Fruit fly (Drosophila melanogaster): Measurements from ENCODE around the gene Orp8.

DNA sequence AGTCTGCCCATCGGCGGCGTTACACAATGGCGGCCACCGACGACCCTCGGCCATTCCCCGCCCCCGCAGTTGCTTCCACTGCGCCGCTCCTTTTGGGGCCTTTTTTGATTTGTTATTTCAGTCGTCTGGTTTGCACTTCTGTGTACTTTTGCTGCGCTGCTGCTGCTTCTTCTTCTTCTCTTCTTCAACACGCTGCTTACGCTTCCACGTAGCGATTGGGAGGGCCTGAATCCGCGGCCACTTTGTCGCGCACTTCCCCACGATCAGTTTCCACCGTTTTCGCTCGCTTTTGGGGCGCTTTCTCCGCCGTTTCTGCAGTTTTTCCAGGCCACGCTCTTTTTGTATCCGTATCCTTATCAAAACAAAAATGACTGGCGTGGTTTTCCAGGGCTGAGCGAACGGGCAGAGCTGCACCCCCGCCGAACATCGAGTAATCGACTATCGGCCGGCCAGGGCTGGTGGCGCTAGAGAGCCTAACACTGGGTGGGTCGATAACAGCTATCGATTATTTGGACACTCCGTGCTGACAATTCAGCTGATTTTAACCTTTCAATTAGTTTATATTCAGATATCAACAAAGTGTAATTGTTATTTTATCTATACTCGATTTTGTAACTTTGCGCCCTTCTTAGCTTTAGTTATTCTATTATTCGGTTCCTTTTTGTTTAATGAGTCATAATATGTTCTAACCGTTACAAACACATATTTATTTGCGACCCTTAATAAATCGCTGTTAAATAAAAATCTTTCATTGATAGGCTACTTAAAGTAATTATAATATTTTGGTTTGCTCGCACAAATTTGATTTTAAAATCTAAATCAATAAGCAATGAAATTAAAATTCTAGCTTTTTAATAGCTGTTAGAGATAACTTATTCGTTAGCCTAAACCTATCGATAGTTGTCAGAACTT lies 18.7 kb downstream of the Orp8 start, which contains the start of the genes CG4360 and Sirt2:
- TF ChIP-seq lola (GFP tag; optimal IDR thresholded peaks at IDR 0.05) (no peak), CG32264 (GFP tag; optimal IDR thresholded peaks at IDR 0.05) (no peak), Myc (optimal IDR thresholded peaks at IDR 0.05) (peak; percentile 87), Hnf4 (GFP tag; optimal IDR thresholded peaks at IDR 0.05) (no peak), Sp1 (GFP tag; optimal IDR thresholded peaks at IDR 0.05) (peak; percentile 25), usp (GFP tag; optimal IDR thresholded peaks at IDR 0.05) (no peak), OdsH (GFP tag; optimal IDR thresholded peaks at IDR 0.05) (peak; percentile 36), Vsx2 (GFP tag; optimal IDR thresholded peaks at IDR 0.05; ENCODE audit: partially characterized antibody) (no peak), psq (GFP tag; optimal IDR thresholded peaks at IDR 0.05) (peak; percentile 12), sage (GFP tag; optimal IDR thresholded peaks at IDR 0.05) (no peak), rgr (GFP tag; optimal IDR thresholded peaks at IDR 0.05) (peak; percentile 50), ey (GFP tag; optimal IDR thresholded peaks at IDR 0.05) (peak; percentile 21), tai (GFP tag; optimal IDR thresholded peaks at IDR 0.05) (no peak)
